Fruit fly (Drosophila melanogaster): ENCODE measurements around the gene CG31627.

The CG31627 gene

DNA sequence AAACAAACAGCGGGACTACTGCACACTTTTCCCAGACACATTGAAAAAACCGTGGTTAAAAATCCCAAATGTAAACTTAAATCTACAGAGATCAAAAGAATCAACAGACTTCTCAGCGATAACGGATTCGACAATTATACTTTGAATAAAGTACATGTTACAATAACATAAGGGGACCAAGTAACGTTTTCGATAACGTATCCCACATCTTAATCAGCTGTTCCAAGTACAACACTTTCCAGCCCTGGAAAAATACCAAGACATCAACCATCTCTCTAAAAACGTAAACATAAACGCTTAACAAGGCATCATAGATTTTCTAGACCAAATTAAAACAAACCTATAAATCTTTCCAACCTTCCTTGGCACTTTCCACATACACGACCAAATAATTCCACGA lies 19.2 kb upstream of the CG31627 start:
- TF ChIP-seq EcR (GFP tag; optimal IDR thresholded peaks at IDR 0.05) (no peak), Pif1B (GFP tag; optimal IDR thresholded peaks at IDR 0.05) (no peak), gl (tag; optimal IDR thresholded peaks at IDR 0.05) (no peak), CG10348 (GFP tag; IDR thresholded peaks at IDR 0.05) (no peak), CG9948 (tag; optimal IDR thresholded peaks at IDR 0.05) (no peak), CG4496 (GFP tag; IDR thresholded peaks at IDR 0.05) (no peak), CG17806 (tag; optimal IDR thresholded peaks at IDR 0.05) (no peak)

DNA sequence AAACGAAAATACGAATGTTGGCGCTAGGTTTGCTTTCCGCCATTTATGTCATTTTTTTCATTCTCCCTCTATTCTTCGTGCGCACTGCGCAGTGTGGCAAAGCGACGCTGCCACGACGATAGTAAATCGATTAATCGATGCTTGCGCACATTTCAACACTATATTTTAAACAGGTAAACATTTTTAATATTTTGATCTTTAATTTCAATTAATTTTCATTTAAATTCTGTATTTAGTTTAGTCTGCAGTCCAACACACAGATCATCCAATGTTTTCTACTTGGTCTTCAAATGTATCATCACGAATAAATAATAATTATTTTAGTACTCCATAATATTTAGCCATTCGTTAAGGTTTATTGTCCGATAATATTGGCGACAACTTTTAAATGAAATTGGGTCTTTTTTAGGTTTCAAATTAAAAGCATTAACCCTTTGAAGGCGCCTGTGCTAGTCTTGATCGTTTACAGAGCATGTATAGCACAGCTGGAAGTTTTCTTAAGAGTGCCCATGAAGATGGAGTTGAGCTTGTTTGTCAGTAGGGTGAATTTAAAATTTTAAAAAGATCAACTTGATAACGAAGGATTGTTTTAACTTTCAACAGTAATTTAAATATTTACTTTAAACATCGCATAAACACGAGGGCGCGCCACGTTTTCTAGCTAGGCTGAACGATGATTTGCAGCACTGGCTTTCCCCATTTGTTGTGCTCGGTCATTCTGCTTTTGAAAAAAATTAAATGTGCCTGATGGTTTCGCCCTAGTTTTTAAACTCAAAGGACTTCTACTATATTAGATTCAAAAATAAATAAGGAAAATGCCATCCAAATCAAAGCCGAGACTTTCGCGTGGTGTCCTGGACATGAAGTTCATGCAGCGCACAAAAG lies 16.6 kb upstream of the CG31627 start, which contains the start of the genes Mpp6 and E2f2:
TSS of gene Mpp6 (plus strand) at position 133 of the 885 bp plus-strand sequence.
TSS of gene E2f2 (minus strand) at position 594 of the 885 bp plus-strand sequence.
- no peak for TF ChIP-seq CG4496 (GFP tag; IDR thresholded peaks at IDR 0.05)
- TF ChIP-seq CG8301 (tag; optimal IDR thresholded peaks at IDR 0.05): no peak
- peak; percentile 4 for TF ChIP-seq CG15710 (tag; optimal IDR thresholded peaks at IDR 0.05)
- TF ChIP-seq CG34367 (tag; optimal IDR thresholded peaks at IDR 0.05): no peak
- TF ChIP-seq CG8159 (tag; optimal IDR thresholded peaks at IDR 0.05): no peak
- no peak for TF ChIP-seq CG13204 (GFP tag; optimal IDR thresholded peaks at IDR 0.05)
- TF ChIP-seq Snoo (tag; optimal IDR thresholded peaks at IDR 0.05): peak; percentile 27
- no peak for TF ChIP-seq Pif1B (GFP tag; optimal IDR thresholded peaks at IDR 0.05)
- TF ChIP-seq Ets98B (GFP tag; IDR thresholded peaks at IDR 0.05): peak; percentile 29; the same call in 1 of the 2 replicates
- no peak for TF ChIP-seq CG9948 (tag; optimal IDR thresholded peaks at IDR 0.05)
- TF ChIP-seq rn (GFP tag; IDR thresholded peaks at IDR 0.05): peak; percentile 31; the same call in 1 of the 2 replicates

DNA sequence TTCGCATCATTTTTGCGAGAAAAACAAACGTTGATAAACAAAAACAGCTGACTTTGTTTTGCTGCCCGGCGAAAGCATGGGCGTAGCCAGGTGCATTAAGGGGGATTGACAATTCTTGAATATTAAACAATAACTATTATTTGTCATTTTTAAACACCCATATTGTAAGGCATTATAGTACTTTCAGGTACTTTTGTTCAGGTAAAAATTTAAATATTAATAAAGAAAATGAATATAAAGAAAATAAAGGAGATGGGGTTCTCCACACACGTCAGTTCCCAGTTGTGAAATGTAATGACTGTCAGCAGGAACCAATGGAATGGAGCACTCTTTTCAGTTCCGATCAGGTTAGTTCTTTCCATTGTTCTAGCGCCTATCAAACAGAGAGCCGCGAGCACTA lies 14.5 kb upstream of the CG31627 start, which contains the start of the genes Coq3 and Pld3:
TSS of gene Coq3 (minus strand) at position 58 of the 400 bp plus-strand sequence.
TSS of gene Pld3 (plus strand) at position 294 of the 400 bp plus-strand sequence.
- peak; percentile 84 for TF ChIP-seq CG9948 (tag; optimal IDR thresholded peaks at IDR 0.05)
- TF ChIP-seq CG14655 (GFP tag; optimal IDR thresholded peaks at IDR 0.05): no peak
- TF ChIP-seq CG8301 (tag; optimal IDR thresholded peaks at IDR 0.05): peak; percentile 89
- peak; percentile 94 for TF ChIP-seq Snoo (tag; optimal IDR thresholded peaks at IDR 0.05)
- TF ChIP-seq Pif1B (GFP tag; optimal IDR thresholded peaks at IDR 0.05): peak; percentile 97
- TF ChIP-seq CG10348 (GFP tag; IDR thresholded peaks at IDR 0.05): no peak
- TF ChIP-seq CG12605 (GFP tag; IDR thresholded peaks at IDR 0.05): peak; percentile 80
- peak; percentile 82 for TF ChIP-seq rn (GFP tag; IDR thresholded peaks at IDR 0.05)
- TF ChIP-seq D1 (tag; optimal IDR thresholded peaks at IDR 0.05): no peak
- TF ChIP-seq CG8159 (tag; optimal IDR thresholded peaks at IDR 0.05): peak; percentile 91
- TF ChIP-seq CG4496 (GFP tag; IDR thresholded peaks at IDR 0.05): peak; percentile 96
- TF ChIP-seq Ets98B (GFP tag; IDR thresholded peaks at IDR 0.05): peak; percentile 93
- TF ChIP-seq gl (tag; optimal IDR thresholded peaks at IDR 0.05): peak; percentile 79
- no peak for TF ChIP-seq Pif1A (GFP tag; optimal IDR thresholded peaks at IDR 0.05)
- TF ChIP-seq CG13204 (GFP tag; optimal IDR thresholded peaks at IDR 0.05): no peak
- peak; percentile 91 for TF ChIP-seq CG32121 (GFP tag; IDR thresholded peaks at IDR 0.05)
- peak; percentile 14 for TF ChIP-seq EcR (GFP tag; optimal IDR thresholded peaks at IDR 0.05)
- peak; percentile 83 for TF ChIP-seq CG34367 (tag; optimal IDR thresholded peaks at IDR 0.05)
- TF ChIP-seq fd96Ca (GFP tag; IDR thresholded peaks at IDR 0.05): peak; percentile 93
- TF ChIP-seq CG15710 (tag; optimal IDR thresholded peaks at IDR 0.05): peak; percentile 91
- TF ChIP-seq CG17806 (tag; optimal IDR thresholded peaks at IDR 0.05): peak; percentile 92

DNA sequence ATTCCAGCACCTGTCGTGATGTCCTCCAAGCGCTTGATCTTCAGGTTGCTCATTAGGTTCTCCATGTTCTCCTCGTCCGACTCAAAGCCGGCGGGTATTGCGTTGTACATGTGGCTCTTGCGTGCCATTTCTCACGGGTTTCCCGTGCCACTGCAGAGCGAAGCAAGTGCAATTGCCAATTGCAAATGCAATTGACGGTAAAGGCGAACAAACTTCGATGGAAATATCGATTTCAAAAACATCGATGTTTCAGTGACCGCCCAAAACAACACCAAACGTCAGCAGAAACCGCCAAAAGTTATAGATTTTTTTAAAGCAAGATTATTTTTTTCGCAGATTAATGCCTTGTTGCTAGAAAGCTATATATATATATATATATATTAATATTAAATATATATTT lies 10.1 kb upstream of the CG31627 start, which contains the start of gene Nbr:
TSS of gene Nbr (minus strand) at position 209 of the 400 bp plus-strand sequence.
- TF ChIP-seq Pif1A (GFP tag; optimal IDR thresholded peaks at IDR 0.05): no peak
- 0 out of 3 replicates have a peak, but pooled peaks have one; percentile 25 for TF ChIP-seq fd96Ca (GFP tag; IDR thresholded peaks at IDR 0.05)
- no peak for TF ChIP-seq CG8301 (tag; optimal IDR thresholded peaks at IDR 0.05)
- TF ChIP-seq CG4496 (GFP tag; IDR thresholded peaks at IDR 0.05): no peak

DNA sequence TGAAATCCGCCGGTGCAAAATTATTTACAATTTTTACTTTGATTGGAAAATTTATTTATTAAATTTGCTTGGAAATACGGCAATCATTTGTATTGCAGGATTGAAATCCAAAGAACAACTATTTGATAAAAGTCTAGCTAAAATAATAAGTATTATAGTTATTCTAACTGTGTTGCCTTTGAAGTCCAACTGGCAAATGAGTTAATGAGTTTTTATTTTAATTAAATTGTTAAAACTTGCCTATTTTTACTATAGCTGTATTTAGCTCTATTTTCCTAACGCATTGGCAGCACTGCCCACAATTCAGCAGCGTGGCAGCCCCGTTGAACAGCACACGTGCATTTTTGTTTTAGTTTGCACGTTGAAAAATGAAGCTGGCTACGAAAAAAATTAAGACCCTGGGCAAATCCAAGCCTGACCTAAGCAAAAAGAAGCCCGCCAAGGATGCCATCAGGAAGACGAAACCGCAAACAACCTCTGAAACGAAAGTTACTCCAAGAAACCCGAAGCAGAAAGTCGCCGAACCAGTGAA lies 9.6 kb upstream of the CG31627 start, which contains the start of gene Noc2:
TSS of gene Noc2 (plus strand) at position 331 of the 532 bp plus-strand sequence.
- TF ChIP-seq CG8301 (tag; optimal IDR thresholded peaks at IDR 0.05) (peak; percentile 34), CG8159 (tag; optimal IDR thresholded peaks at IDR 0.05) (peak; percentile 48), CG17806 (tag; optimal IDR thresholded peaks at IDR 0.05) (peak; percentile 23), gl (tag; optimal IDR thresholded peaks at IDR 0.05) (no peak), D1 (tag; optimal IDR thresholded peaks at IDR 0.05) (no peak), CG4496 (GFP tag; IDR thresholded peaks at IDR 0.05) (peak; percentile 72), CG13204 (GFP tag; optimal IDR thresholded peaks at IDR 0.05) (no peak), CG12605 (GFP tag; IDR thresholded peaks at IDR 0.05) (no peak), CG15710 (tag; optimal IDR thresholded peaks at IDR 0.05) (peak; percentile 40), rn (GFP tag; IDR thresholded peaks at IDR 0.05) (peak; percentile 36; the same call in 1 of the 2 replicates), Pif1A (GFP tag; optimal IDR thresholded peaks at IDR 0.05) (no peak), Ets98B (GFP tag; IDR thresholded peaks at IDR 0.05) (no peak), CG32121 (GFP tag; IDR thresholded peaks at IDR 0.05) (no peak; the same call in 1 of the 2 replicates), CG10348 (GFP tag; IDR thresholded peaks at IDR 0.05) (no peak), CG9948 (tag; optimal IDR thresholded peaks at IDR 0.05) (peak; percentile 46), Snoo (tag; optimal IDR thresholded peaks at IDR 0.05) (peak; percentile 10), Pif1B (GFP tag; optimal IDR thresholded peaks at IDR 0.05) (no peak), EcR (GFP tag; optimal IDR thresholded peaks at IDR 0.05) (no peak), CG14655 (GFP tag; optimal IDR thresholded peaks at IDR 0.05) (no peak), CG34367 (tag; optimal IDR thresholded peaks at IDR 0.05) (no peak), fd96Ca (GFP tag; IDR thresholded peaks at IDR 0.05) (no peak)

Data from whole organism, pupa.